Fruit fly (Drosophila melanogaster): ENCODE data around the gene CG7376.

The CG7376 gene

dm6 chr3L:6218517-6219155 lies 44.6 kb downstream of the CG7376 start (continued):
- no peak for TF ChIP-seq CG3281 (GFP tag; optimal IDR thresholded peaks at IDR 0.05)
- TF ChIP-seq Dad (GFP tag; optimal IDR thresholded peaks at IDR 0.05), result no peak
- TF ChIP-seq sqz (GFP tag; optimal IDR thresholded peaks at IDR 0.05), result peak; percentile 36
- no peak for TF ChIP-seq NFAT (GFP tag; IDR thresholded peaks at IDR 0.05)
- no peak for TF ChIP-seq crol (GFP tag; IDR thresholded peaks at IDR 0.05)
- TF ChIP-seq CG14710 (tag; optimal IDR thresholded peaks at IDR 0.05), result no peak
- TF ChIP-seq Sox100B (GFP tag; optimal IDR thresholded peaks at IDR 0.05), result peak; percentile 13
- TF ChIP-seq CG4707 (GFP tag; optimal IDR thresholded peaks at IDR 0.05), result no peak
- TF ChIP-seq bab2 (GFP tag; optimal IDR thresholded peaks at IDR 0.05), result no peak
- peak; percentile 47 for TF ChIP-seq odd (GFP tag; optimal IDR thresholded peaks at IDR 0.05)
- TF ChIP-seq trh (GFP tag; optimal IDR thresholded peaks at IDR 0.05), result no peak
- peak; percentile 29 for TF ChIP-seq kah (GFP tag; optimal IDR thresholded peaks at IDR 0.05)
- no peak for TF ChIP-seq Pdp1 (GFP tag; optimal IDR thresholded peaks at IDR 0.05)
- no peak for TF ChIP-seq slp2 (GFP tag; optimal IDR thresholded peaks at IDR 0.05)
- peak; percentile 31 for TF ChIP-seq MTF-1 (GFP tag; optimal IDR thresholded peaks at IDR 0.05; ENCODE audit: borderline replicate concordance)
- TF ChIP-seq so (GFP tag; IDR thresholded peaks at IDR 0.05), result peak; percentile 47; the same call in 1 of the 3 replicates
- no peak for TF ChIP-seq her (GFP tag; optimal IDR thresholded peaks at IDR 0.05)
- TF ChIP-seq CG5180 (GFP tag; optimal IDR thresholded peaks at IDR 0.05), result peak; percentile 3
- TF ChIP-seq CG6654 (GFP tag; optimal IDR thresholded peaks at IDR 0.05), result peak; percentile 75
- no peak for TF ChIP-seq Blimp-1 (GFP tag; optimal IDR thresholded peaks at IDR 0.05)
- TF ChIP-seq otp (GFP tag; IDR thresholded peaks at IDR 0.05), result peak; percentile 13; the same call in 1 of the 3 replicates
- no peak for TF ChIP-seq CG30020 (tag; optimal IDR thresholded peaks at IDR 0.05)
- TF ChIP-seq lab (GFP tag; optimal IDR thresholded peaks at IDR 0.05), result peak; percentile 13
- TF ChIP-seq CG34224 (GFP tag; IDR thresholded peaks at IDR 0.05; ENCODE audit: partially characterized antibody), result peak; percentile 56; the same call in 1 of the 3 replicates
- TF ChIP-seq CG1647 (GFP tag; optimal IDR thresholded peaks at IDR 0.05), result no peak
- no peak for TF ChIP-seq CG11560 (tag; IDR thresholded peaks at IDR 0.05)
- no peak for TF ChIP-seq br (optimal IDR thresholded peaks at IDR 0.05)
- TF ChIP-seq corto (GFP tag; optimal IDR thresholded peaks at IDR 0.05), result peak; percentile 1
- TF ChIP-seq CG7963 (GFP tag; IDR thresholded peaks at IDR 0.05; ENCODE audit: partially characterized antibody), result no peak
- TF ChIP-seq Nf-YC (tag; optimal IDR thresholded peaks at IDR 0.05), result no peak
- TF ChIP-seq HmgD (GFP tag; optimal IDR thresholded peaks at IDR 0.05), result no peak
- no peak for TF ChIP-seq Antp (GFP tag; optimal IDR thresholded peaks at IDR 0.05)
- peak; percentile 3 for TF ChIP-seq stwl (tag; optimal IDR thresholded peaks at IDR 0.05)
- peak; percentile 57; the same call in 1 of the 3 replicates for TF ChIP-seq CG2199 (GFP tag; IDR thresholded peaks at IDR 0.05)
- TF ChIP-seq CG2875 (GFP tag; optimal IDR thresholded peaks at IDR 0.05), result peak; percentile 1
- no peak for TF ChIP-seq D (optimal IDR thresholded peaks at IDR 0.05)
- TF ChIP-seq D (GFP tag; optimal IDR thresholded peaks at IDR 0.05), result no peak
- no peak for TF ChIP-seq vnd (GFP tag; IDR thresholded peaks at IDR 0.05; ENCODE audit: partially characterized antibody)
- TF ChIP-seq Med (GFP tag), result peak; percentile 31
- TF ChIP-seq CG8944 (GFP tag; optimal IDR thresholded peaks at IDR 0.05), result no peak
- no peak for TF ChIP-seq shn (GFP tag; optimal IDR thresholded peaks at IDR 0.05)
- peak; percentile 95; the same call in 2 of the 3 replicates for TF ChIP-seq CG34422 (GFP tag; IDR thresholded peaks at IDR 0.05)
- TF ChIP-seq peb (GFP tag; IDR thresholded peaks at IDR 0.05), result no peak
- peak; percentile 70 to 72 for TF ChIP-seq Trl (optimal IDR thresholded peaks at IDR 0.05)
- no peak for TF ChIP-seq Trl (GFP tag; optimal IDR thresholded peaks at IDR 0.05)
- TF ChIP-seq ac (GFP tag; optimal IDR thresholded peaks at IDR 0.05), result peak; percentile 32
- TF ChIP-seq CG13287 (GFP tag; IDR thresholded peaks at IDR 0.05; ENCODE audit: partially characterized antibody), result peak; percentile 68
- TF ChIP-seq amos (GFP tag; IDR thresholded peaks at IDR 0.05; ENCODE audit: partially characterized antibody), result no peak
- no peak for TF ChIP-seq Rx (GFP tag; IDR thresholded peaks at IDR 0.05)
- TF ChIP-seq chinmo (GFP tag; IDR thresholded peaks at IDR 0.05; ENCODE audit: partially characterized antibody), result peak; percentile 93
